Fruit fly (Drosophila melanogaster) whole organism, embryonic: ENCODE results near the gene CG14309.

Source experiments
- Antp ChIP-seq: fragments of 200-800 bp; sonication (Bioruptor generic); optimal IDR thresholded peaks from 3 replicates; lab custom pipeline; 2016; ENCODE audit warnings: missing biosample characterization, missing genetic modification characterization
- Atf3 ChIP-seq: fragments of 200-800 bp; sonication (Bioruptor generic); optimal IDR thresholded peaks from 3 replicates; lab custom pipeline; 2016; ENCODE audit warnings: missing biosample characterization, missing genetic modification characterization
- Atf6 ChIP-seq: fragments of 200-800 bp; sonication (Bioruptor generic); IDR thresholded peaks from 2 replicates; pipeline ENCODE4 v1.3.6; 2022; ENCODE audit warnings: missing biosample characterization, missing genetic modification characterization
- Bdp1 ChIP-seq: fragments of 200-800 bp; sonication (Bioruptor generic); optimal IDR thresholded peaks from 3 replicates; lab custom pipeline; 2016; ENCODE audit warnings: missing biosample characterization, missing genetic modification characterization
- Bgb ChIP-seq: fragments of 200-800 bp; sonication (Bioruptor generic); IDR thresholded peaks from 2 replicates; pipeline ENCODE4 v1.3.6; 2022; ENCODE audit warnings: missing biosample characterization, missing genetic modification characterization; ENCODE audit not compliant: partially characterized antibody
- Bteb2 ChIP-seq: fragments of 200-800 bp; sonication (Bioruptor generic); optimal IDR thresholded peaks from 2 replicates; lab custom pipeline; 2016; ENCODE audit warnings: missing biosample characterization, missing genetic modification characterization
- CG10654 ChIP-seq: fragments of 200-800 bp; sonication (Bioruptor generic); optimal IDR thresholded peaks from 2 replicates; lab custom pipeline; 2016; ENCODE audit warnings: missing biosample characterization, missing genetic modification characterization
- CG11085 ChIP-seq: fragments of 200-800 bp; sonication (Bioruptor generic); IDR thresholded peaks from 2 replicates; pipeline ENCODE4 v1.3.6; 2022; ENCODE audit warnings: missing biosample characterization, missing genetic modification characterization
- CG11560 ChIP-seq: fragments of 200-800 bp; sonication (Bioruptor generic); IDR thresholded peaks from 3 replicates; pipeline ENCODE4 v1.3.6; 2022; ENCODE audit warnings: missing biosample characterization, missing genetic modification characterization
- CG11723 ChIP-seq: fragments of 200-800 bp; sonication (Bioruptor generic); optimal IDR thresholded peaks from 2 replicates; lab custom pipeline; 2017; ENCODE audit warnings: missing biosample characterization, mild to moderate bottlenecking, missing genetic modification characterization
- CG12071 ChIP-seq: fragments of 200-800 bp; sonication (Bioruptor generic); optimal IDR thresholded peaks from 3 replicates; lab custom pipeline; 2018; ENCODE audit warnings: missing biosample characterization, mild to moderate bottlenecking, missing genetic modification characterization
- CG12391 ChIP-seq: fragments of 200-800 bp; sonication (Bioruptor generic); optimal IDR thresholded peaks from 3 replicates; lab custom pipeline; 2018; ENCODE audit warnings: missing biosample characterization, mild to moderate bottlenecking, missing genetic modification characterization, moderate library complexity
- CG14710 ChIP-seq: fragments of 200-800 bp; sonication (Bioruptor generic); optimal IDR thresholded peaks from 3 replicates; lab custom pipeline; 2019; ENCODE audit warnings: missing biosample characterization, mild to moderate bottlenecking, missing genetic modification characterization, moderate library complexity
- CG15601 ChIP-seq: fragments of 200-800 bp; sonication (Bioruptor generic); optimal IDR thresholded peaks from 3 replicates; lab custom pipeline; 2019; ENCODE audit warnings: missing biosample characterization, mild to moderate bottlenecking, missing genetic modification characterization, moderate library complexity
- CG1647 ChIP-seq: fragments of 200-800 bp; sonication (Bioruptor generic); optimal IDR thresholded peaks from 3 replicates; lab custom pipeline; 2016; ENCODE audit warnings: missing biosample characterization, missing genetic modification characterization
- CG30020 ChIP-seq: fragments of 200-800 bp; optimal IDR thresholded peaks from 2 replicates; lab custom pipeline; 2019; ENCODE audit warnings: missing biosample characterization, mild to moderate bottlenecking, missing genetic modification characterization, moderate library complexity
- CG31224 ChIP-seq: fragments of 200-800 bp; sonication (Bioruptor generic); IDR thresholded peaks from 2 replicates; pipeline ENCODE4 v1.3.6; 2022; ENCODE audit warnings: missing biosample characterization, missing genetic modification characterization
- CG31388 ChIP-seq: fragments of 200-800 bp; sonication (Bioruptor generic); optimal IDR thresholded peaks from 2 replicates; lab custom pipeline; 2016; ENCODE audit warnings: missing biosample characterization, missing genetic modification characterization
- CG3281 ChIP-seq: fragments of 200-800 bp; sonication (Bioruptor generic); optimal IDR thresholded peaks from 3 replicates; lab custom pipeline; 2017; ENCODE audit warnings: missing biosample characterization, mild to moderate bottlenecking, missing genetic modification characterization
- CG3995 ChIP-seq: fragments of 200-800 bp; sonication (Bioruptor generic); optimal IDR thresholded peaks from 3 replicates; lab custom pipeline; 2016; ENCODE audit warnings: missing biosample characterization, missing genetic modification characterization
- CG42726 ChIP-seq: fragments of 200-800 bp; sonication (Bioruptor generic); IDR thresholded peaks from 2 replicates; pipeline ENCODE4 v1.3.6; 2022; ENCODE audit warnings: missing biosample characterization, missing genetic modification characterization; ENCODE audit not compliant: partially characterized antibody
- CG4854 ChIP-seq: fragments of 200-800 bp; sonication (Bioruptor generic); optimal IDR thresholded peaks from 2 replicates; lab custom pipeline; 2016; ENCODE audit warnings: missing biosample characterization, missing genetic modification characterization, inconsistent platforms
- CG7963 ChIP-seq: fragments of 200-800 bp; sonication (Bioruptor generic); IDR thresholded peaks from 3 replicates; pipeline ENCODE4 v1.3.6; 2022; ENCODE audit warnings: missing biosample characterization, missing genetic modification characterization; ENCODE audit not compliant: partially characterized antibody
- CkIIα-i1 ChIP-seq: fragments of 200-800 bp; sonication (Bioruptor generic); IDR thresholded peaks from 2 replicates; pipeline ENCODE4 v1.3.6; 2022; ENCODE audit warnings: missing biosample characterization, missing genetic modification characterization
- CoRest ChIP-seq: fragments of 200-800 bp; sonication (Bioruptor generic); optimal IDR thresholded peaks from 3 replicates; lab custom pipeline; 2018; ENCODE audit warnings: missing biosample characterization, mild to moderate bottlenecking, missing genetic modification characterization, moderate library complexity
- D ChIP-seq, 2 experiments: fragments of 200-800 bp in 1 of 2; fragments of >200 bp in 1 of 2; sonication (Bioruptor generic) in 1 of 2; optimal IDR thresholded peaks; 2 replicates in 1 of 2; 3 replicates in 1 of 2; lab custom pipeline; 2017; ENCODE audit warnings: mild to moderate bottlenecking in 1 of 2, missing biosample characterization in 1 of 2, missing genetic modification characterization in 1 of 2, missing genetic modification reagents in 1 of 2
- Dek ChIP-seq: fragments of 200-800 bp; sonication (Bioruptor generic); optimal IDR thresholded peaks from 3 replicates; lab custom pipeline; 2019; ENCODE audit warnings: missing biosample characterization, mild to moderate bottlenecking, missing genetic modification characterization, moderate library complexity
- Dll ChIP-seq: fragments of 200-800 bp; sonication (Bioruptor generic); IDR thresholded peaks from 4 replicates; pipeline ENCODE4 v1.3.6; 2022; ENCODE audit warnings: missing biosample characterization, missing genetic modification characterization; ENCODE audit not compliant: partially characterized antibody
- Doc3 ChIP-seq: fragments of 200-800 bp; sonication (Bioruptor generic); IDR thresholded peaks from 3 replicates; pipeline ENCODE4 v1.3.6; 2022; ENCODE audit warnings: missing biosample characterization, missing genetic modification characterization; ENCODE audit not compliant: partially characterized antibody
- HHEX ChIP-seq: fragments of 200-800 bp; sonication (Bioruptor generic); optimal IDR thresholded peaks from 3 replicates; lab custom pipeline; 2017; ENCODE audit warnings: missing biosample characterization, mild to moderate bottlenecking, missing genetic modification characterization, missing genetic modification reagents
- HmgZ ChIP-seq: fragments of 200-800 bp; sonication (Bioruptor generic); optimal IDR thresholded peaks from 2 replicates; lab custom pipeline; 2018; ENCODE audit warnings: missing biosample characterization, mild to moderate bottlenecking, missing genetic modification characterization
- Hr39 ChIP-seq: fragments of >200 bp; optimal IDR thresholded peaks from 2 replicates; lab custom pipeline; 2017
- MESR4 ChIP-seq: fragments of 200-800 bp; sonication (Bioruptor generic); optimal IDR thresholded peaks from 2 replicates; lab custom pipeline; 2018; ENCODE audit warnings: missing biosample characterization, mild to moderate bottlenecking, missing genetic modification characterization, moderate library complexity
- Xrp1 ChIP-seq: fragments of 200-800 bp; sonication (Bioruptor generic); IDR thresholded peaks from 2 replicates; pipeline ENCODE4 v1.3.6; 2022; ENCODE audit warnings: missing biosample characterization, missing genetic modification characterization
- cato ChIP-seq: fragments of 200-800 bp; sonication (Bioruptor generic); optimal IDR thresholded peaks from 2 replicates; lab custom pipeline; 2016; ENCODE audit warnings: missing biosample characterization, missing genetic modification characterization, borderline replicate concordance
- crc ChIP-seq: fragments of 200-800 bp; sonication (Bioruptor generic); optimal IDR thresholded peaks from 2 replicates; lab custom pipeline; 2016; ENCODE audit warnings: missing biosample characterization, missing genetic modification characterization
- dm ChIP-seq: fragments of 200-800 bp; sonication (Bioruptor generic); optimal IDR thresholded peaks from 3 replicates; lab custom pipeline; 2016; ENCODE audit warnings: missing biosample characterization, missing genetic modification characterization
- exex ChIP-seq: fragments of 200-800 bp; sonication (Bioruptor generic); optimal IDR thresholded peaks from 4 replicates; lab custom pipeline; 2018; ENCODE audit warnings: missing biosample characterization, mild to moderate bottlenecking, missing genetic modification characterization, moderate library complexity
- hb ChIP-seq: fragments of 200-800 bp; sonication (Bioruptor generic); IDR thresholded peaks from 3 replicates; pipeline ENCODE4 v1.3.6; 2022; ENCODE audit warnings: missing biosample characterization, missing genetic modification characterization; ENCODE audit not compliant: partially characterized antibody
- lab ChIP-seq: fragments of 200-800 bp; sonication (Bioruptor generic); optimal IDR thresholded peaks from 3 replicates; lab custom pipeline; 2017; ENCODE audit warnings: missing biosample characterization, missing genetic modification characterization, mild to moderate bottlenecking, moderate library complexity, missing genetic modification reagents
- lmd ChIP-seq: fragments of 200-800 bp; sonication (Bioruptor generic); IDR thresholded peaks from 2 replicates; pipeline ENCODE4 v1.3.6; 2022; ENCODE audit warnings: missing biosample characterization, missing genetic modification characterization
- mam ChIP-seq: fragments of 200-800 bp; sonication (Bioruptor generic); optimal IDR thresholded peaks from 3 replicates; lab custom pipeline; 2016; ENCODE audit warnings: missing biosample characterization, missing genetic modification characterization
- pros ChIP-seq: fragments of 200-800 bp; sonication (Bioruptor generic); optimal IDR thresholded peaks from 3 replicates; lab custom pipeline; 2019; ENCODE audit warnings: missing biosample characterization, mild to moderate bottlenecking, missing genetic modification characterization, moderate library complexity
- repo ChIP-seq: fragments of 200-800 bp; sonication (Bioruptor generic); optimal IDR thresholded peaks from 2 replicates; lab custom pipeline; 2016; ENCODE audit warnings: missing biosample characterization, missing genetic modification characterization
- seq ChIP-seq: fragments of 200-800 bp; sonication (Bioruptor generic); IDR thresholded peaks from 2 replicates; pipeline ENCODE4 v1.3.6; 2022; ENCODE audit warnings: missing biosample characterization, missing genetic modification characterization
- sisA ChIP-seq: fragments of 200-800 bp; sonication (Bioruptor generic); IDR thresholded peaks from 2 replicates; pipeline ENCODE4 v1.3.6; 2022; ENCODE audit warnings: missing biosample characterization, missing genetic modification characterization
- zen2 ChIP-seq: fragments of 200-800 bp; sonication (Bioruptor generic); IDR thresholded peaks from 3 replicates; pipeline ENCODE4 v1.3.6; 2022; ENCODE audit warnings: missing biosample characterization, missing genetic modification characterization; ENCODE audit not compliant: partially characterized antibody

Gene CG14309

DNA sequence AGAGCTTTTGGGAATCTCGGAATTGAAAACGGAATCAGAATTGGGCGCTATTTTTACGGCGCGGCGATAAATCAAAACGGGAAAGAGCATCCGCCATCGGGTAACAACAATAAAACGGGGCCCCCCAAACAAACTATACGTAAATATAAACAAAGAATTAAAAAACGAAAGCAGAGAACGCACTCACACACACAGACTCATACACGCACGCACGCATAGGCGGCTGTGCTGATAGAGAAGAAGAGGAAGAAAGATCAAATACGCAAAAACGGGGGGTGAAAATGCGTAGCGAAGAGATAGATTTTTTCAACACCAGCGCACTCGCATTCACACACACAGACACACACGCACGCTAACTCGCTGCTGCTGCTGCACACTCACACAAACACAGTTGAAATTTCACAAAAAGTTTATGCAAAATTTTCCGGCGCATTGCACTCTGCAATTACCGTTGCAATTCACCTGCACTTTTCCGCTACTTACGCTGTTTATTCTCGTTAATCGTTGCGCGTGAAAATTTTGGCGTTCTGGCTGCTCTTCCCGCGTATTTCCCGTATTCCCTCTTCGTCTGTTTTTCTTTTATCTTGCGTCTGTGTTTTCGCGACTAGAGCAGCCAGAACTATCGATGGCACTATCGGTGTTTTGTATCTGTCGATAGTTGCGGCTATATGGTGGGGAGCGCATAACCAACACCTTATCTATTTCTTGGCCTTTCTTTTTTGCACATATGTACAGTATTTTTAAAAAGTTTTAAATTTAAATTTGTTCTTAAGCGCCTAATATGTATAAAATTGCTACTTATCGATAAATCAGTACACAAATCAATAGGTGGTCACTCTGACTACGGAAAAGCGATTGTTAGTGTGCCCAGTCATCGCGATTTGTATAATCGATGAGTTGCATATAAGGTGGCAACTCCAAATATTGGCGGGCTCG, 27.7 kb upstream of the CG14309 start, which contains the start of gene CG31122 (continued):
- TF ChIP-seq Xrp1 (0 out of 2 replicates have a peak, but pooled peaks have one; percentile 37), repo (GFP tag; lab: Kevin White, UChicago) (no peak), lab (GFP tag; lab: Kevin White, UChicago) (peak; percentile 30), Dll (GFP tag; lab: Robert Waterston, UW) (peak; percentile 99), Dek (tag; lab: Kevin White, UChicago) (peak; percentile 33), CG10654 (peak; percentile 3), HHEX (GFP tag; lab: Kevin White, UChicago) (peak; percentile 5), CG4854 (GFP tag; lab: Kevin White, UChicago) (peak; percentile 32), mam (GFP tag; lab: Kevin White, UChicago) (peak; percentile 63), CG11560 (peak; percentile 49; the same call in 2 of the 3 replicates), cato (GFP tag; lab: Kevin White, UChicago) (no peak), CG7963 (GFP tag; lab: Robert Waterston, UW) (peak; percentile 88), Hr39 (lab: Kevin White, UChicago) (no peak), Atf3 (GFP tag; lab: Kevin White, UChicago) (peak; percentile 55), dm (GFP tag; lab: Kevin White, UChicago) (peak; percentile 14), CG14710 (tag; lab: Kevin White, UChicago) (peak; percentile 84), seq (GFP tag; lab: Robert Waterston, UW) (peak; percentile 63), pros (GFP tag; lab: Kevin White, UChicago) (no peak), exex (tag; lab: Kevin White, UChicago) (peak; percentile 20), sisA (GFP tag; lab: Robert Waterston, UW) (peak; percentile 47; the same call in 1 of the 2 replicates), crc (GFP tag; lab: Kevin White, UChicago) (peak; percentile 14), CG12391 (tag; lab: Kevin White, UChicago) (peak; percentile 65), CG12071 (GFP tag; lab: Kevin White, UChicago) (no peak), HmgZ (tag; lab: Kevin White, UChicago) (peak; percentile 13), CG31224 (GFP tag; lab: Robert Waterston, UW) (no peak), Atf6 (GFP tag; lab: Robert Waterston, UW) (peak; percentile 51; the same call in 1 of the 2 replicates), CoRest (tag; lab: Kevin White, UChicago) (peak; percentile 56), CG11723 (GFP tag; lab: Kevin White, UChicago) (no peak), CG11085 (GFP tag; lab: Robert Waterston, UW) (no peak), CG42726 (peak; percentile 72), CkIIα-i1 (GFP tag; lab: Robert Waterston, UW) (no peak), Bteb2 (GFP tag; lab: Kevin White, UChicago) (peak; percentile 50), hb (peak; percentile 96), CG30020 (tag; lab: Kevin White, UChicago) (peak; percentile 59), D (optimal IDR thresholded peaks at IDR 0.05; lab: Kevin White, UChicago) (peak; percentile 89), D (GFP tag; optimal IDR thresholded peaks at IDR 0.05; lab: Kevin White, UChicago) (no peak), CG31388 (GFP tag; lab: Kevin White, UChicago) (no peak), CG3281 (GFP tag; lab: Kevin White, UChicago) (no peak), Bgb (peak; percentile 93), Antp (peak; percentile 21), CG1647 (GFP tag; lab: Kevin White, UChicago) (peak; percentile 2), zen2 (peak; percentile 97), Bdp1 (peak; percentile 20), MESR4 (GFP tag; lab: Kevin White, UChicago) (peak; percentile 59), Doc3 (peak; percentile 99), CG15601 (tag; lab: Kevin White, UChicago) (peak; percentile 61), CG3995 (GFP tag; lab: Kevin White, UChicago) (peak; percentile 98), lmd (no peak; the same call in 1 of the 2 replicates)
